Fruit fly (Drosophila melanogaster) whole organism, embryonic: ENCODE data around the gene ssh.

Experiments used
- Asciz ChIP-seq: fragments of 200-800 bp; sonication (Bioruptor generic); optimal IDR thresholded peaks from 2 replicates; lab custom pipeline; 2017; ENCODE audit warnings: missing biosample characterization, mild to moderate bottlenecking, missing genetic modification characterization, missing genetic modification reagents
- Bdp1 ChIP-seq: fragments of 200-800 bp; sonication (Bioruptor generic); optimal IDR thresholded peaks from 3 replicates; lab custom pipeline; 2016; ENCODE audit warnings: missing biosample characterization, missing genetic modification characterization
- CG10366 ChIP-seq: fragments of 200-800 bp; sonication (Bioruptor generic); IDR thresholded peaks from 2 replicates; pipeline ENCODE4 v1.3.6; 2022; ENCODE audit warnings: missing biosample characterization, missing genetic modification characterization
- CG10543 ChIP-seq: fragments of 200-800 bp; sonication (Bioruptor generic); optimal IDR thresholded peaks from 3 replicates; lab custom pipeline; 2017; ENCODE audit warnings: missing biosample characterization, mild to moderate bottlenecking, missing genetic modification characterization, moderate library complexity
- CG10565 ChIP-seq: fragments of 200-800 bp; sonication (Bioruptor generic); optimal IDR thresholded peaks from 3 replicates; lab custom pipeline; 2016; ENCODE audit warnings: missing biosample characterization, mild to moderate bottlenecking, missing genetic modification characterization
- CG10654 ChIP-seq: fragments of 200-800 bp; sonication (Bioruptor generic); optimal IDR thresholded peaks from 2 replicates; lab custom pipeline; 2016; ENCODE audit warnings: missing biosample characterization, missing genetic modification characterization
- CG11093 ChIP-seq: fragments of 200-800 bp; sonication (Bioruptor generic); IDR thresholded peaks from 3 replicates; pipeline ENCODE4 v1.3.6; 2022; ENCODE audit warnings: missing biosample characterization, missing genetic modification characterization
- CG11456 ChIP-seq: fragments of 200-800 bp; sonication (Bioruptor generic); IDR thresholded peaks from 3 replicates; pipeline ENCODE4 v1.3.6; 2022; ENCODE audit warnings: missing biosample characterization, missing genetic modification characterization
- CG12391 ChIP-seq: fragments of 200-800 bp; sonication (Bioruptor generic); optimal IDR thresholded peaks from 3 replicates; lab custom pipeline; 2018; ENCODE audit warnings: missing biosample characterization, mild to moderate bottlenecking, missing genetic modification characterization, moderate library complexity
- CG13296 ChIP-seq: fragments of 200-800 bp; sonication (Bioruptor generic); optimal IDR thresholded peaks from 3 replicates; lab custom pipeline; 2018; ENCODE audit warnings: missing biosample characterization, mild to moderate bottlenecking, missing genetic modification characterization
- CG14965 ChIP-seq: fragments of 200-800 bp; sonication (Bioruptor generic); optimal IDR thresholded peaks from 2 replicates; lab custom pipeline; 2016; ENCODE audit warnings: missing biosample characterization, missing genetic modification characterization, borderline replicate concordance
- CG1603 ChIP-seq: fragments of 200-800 bp; sonication (Bioruptor generic); optimal IDR thresholded peaks from 2 replicates; lab custom pipeline; 2019; ENCODE audit warnings: missing biosample characterization, mild to moderate bottlenecking, missing genetic modification characterization, moderate library complexity
- CG17802 ChIP-seq: fragments of 200-800 bp; sonication (Bioruptor generic); optimal IDR thresholded peaks from 2 replicates; lab custom pipeline; 2018; ENCODE audit warnings: missing biosample characterization, mild to moderate bottlenecking, missing genetic modification characterization, moderate library complexity
- CG17912 ChIP-seq: fragments of 200-800 bp; sonication (Bioruptor generic); optimal IDR thresholded peaks from 2 replicates; lab custom pipeline; 2018; ENCODE audit warnings: missing biosample characterization, mild to moderate bottlenecking, missing genetic modification characterization
- CG18476 ChIP-seq: fragments of 200-800 bp; sonication (Bioruptor generic); optimal IDR thresholded peaks from 2 replicates; lab custom pipeline; 2016; ENCODE audit warnings: missing biosample characterization, mild to moderate bottlenecking, missing genetic modification characterization
- CG30403 ChIP-seq: fragments of 200-800 bp; sonication (Bioruptor generic); optimal IDR thresholded peaks from 3 replicates; lab custom pipeline; 2016; ENCODE audit warnings: missing biosample characterization, missing genetic modification characterization
- CG3281 ChIP-seq: fragments of 200-800 bp; sonication (Bioruptor generic); optimal IDR thresholded peaks from 3 replicates; lab custom pipeline; 2017; ENCODE audit warnings: missing biosample characterization, mild to moderate bottlenecking, missing genetic modification characterization
- CG5180 ChIP-seq: fragments of 200-800 bp; sonication (Bioruptor generic); optimal IDR thresholded peaks from 3 replicates; lab custom pipeline; 2017; ENCODE audit warnings: missing biosample characterization, missing genetic modification characterization, mild to moderate bottlenecking, moderate library complexity, missing genetic modification reagents
- CG7745 ChIP-seq: fragments of 200-800 bp; sonication (Bioruptor generic); optimal IDR thresholded peaks from 2 replicates; lab custom pipeline; 2018; ENCODE audit warnings: missing biosample characterization, mild to moderate bottlenecking, missing genetic modification characterization, moderate library complexity
- CG7963 ChIP-seq: fragments of 200-800 bp; sonication (Bioruptor generic); IDR thresholded peaks from 3 replicates; pipeline ENCODE4 v1.3.6; 2022; ENCODE audit warnings: missing biosample characterization, missing genetic modification characterization; ENCODE audit not compliant: partially characterized antibody
- CG8281 ChIP-seq: fragments of 200-800 bp; sonication (Bioruptor generic); optimal IDR thresholded peaks from 2 replicates; lab custom pipeline; 2018; ENCODE audit warnings: missing biosample characterization, mild to moderate bottlenecking, missing genetic modification characterization, moderate library complexity
- CTCF ChIP-seq: fragments of 200-800 bp; sonication (Bioruptor generic); optimal IDR thresholded peaks from 2 replicates; lab custom pipeline; 2017; ENCODE audit warnings: missing biosample characterization, mild to moderate bottlenecking, missing genetic modification characterization, moderate library complexity
- Chrac-16 ChIP-seq: fragments of 200-800 bp; sonication (Bioruptor generic); optimal IDR thresholded peaks from 3 replicates; lab custom pipeline; 2016; ENCODE audit warnings: missing biosample characterization, missing genetic modification characterization
- Dip3 ChIP-seq: fragments of 200-800 bp; sonication (Bioruptor generic); optimal IDR thresholded peaks from 3 replicates; lab custom pipeline; 2016; ENCODE audit warnings: missing biosample characterization, missing genetic modification characterization
- Dref ChIP-seq: fragments of 200-800 bp; sonication (Bioruptor generic); IDR thresholded peaks from 2 replicates; pipeline ENCODE4 v1.3.6; 2022; ENCODE audit warnings: missing biosample characterization, missing genetic modification characterization
- Ets65A ChIP-seq: fragments of 200-800 bp; sonication (Bioruptor generic); peaks from one replicate; lab custom pipeline; 2016; ENCODE audit warnings: missing biosample characterization, missing genetic modification characterization
- Ets97D ChIP-seq: fragments of 200-800 bp; sonication (Bioruptor generic); optimal IDR thresholded peaks from 3 replicates; lab custom pipeline; 2016; ENCODE audit warnings: missing biosample characterization, missing genetic modification characterization
- Lpt ChIP-seq: fragments of >200 bp; optimal IDR thresholded peaks from 2 replicates; lab custom pipeline; 2018; ENCODE audit warnings: missing biosample characterization, missing genetic modification characterization
- Mad ChIP-seq: fragments of 200-800 bp; sonication (Bioruptor generic); optimal IDR thresholded peaks from 2 replicates; lab custom pipeline; 2016; ENCODE audit warnings: missing biosample characterization, missing genetic modification characterization
- Pdp1 ChIP-seq, 2 experiments: fragments of 200-800 bp; sonication (Bioruptor generic); optimal IDR thresholded peaks; 3 replicates each; lab custom pipeline; 2016; ENCODE audit warnings: missing biosample characterization in 2 of 2, missing genetic modification characterization in 2 of 2, mild to moderate bottlenecking in 1 of 2, moderate library complexity in 1 of 2
- Ravus ChIP-seq: fragments of 200-800 bp; sonication (Bioruptor generic); IDR thresholded peaks from 2 replicates; pipeline ENCODE4 v1.3.6; 2022; ENCODE audit warnings: missing biosample characterization, missing genetic modification characterization
- abd-A ChIP-seq: fragments of 200-800 bp; sonication (Bioruptor generic); optimal IDR thresholded peaks from 3 replicates; lab custom pipeline; 2019; ENCODE audit warnings: missing biosample characterization, mild to moderate bottlenecking, missing genetic modification characterization, moderate library complexity
- ato ChIP-seq: fragments of 200-800 bp; sonication (Bioruptor generic); IDR thresholded peaks from 2 replicates; pipeline ENCODE4 v1.3.6; 2022; ENCODE audit warnings: missing biosample characterization, missing genetic modification characterization; ENCODE audit not compliant: partially characterized antibody
- cato ChIP-seq: fragments of 200-800 bp; sonication (Bioruptor generic); optimal IDR thresholded peaks from 2 replicates; lab custom pipeline; 2016; ENCODE audit warnings: missing biosample characterization, missing genetic modification characterization, borderline replicate concordance
- chinmo ChIP-seq: fragments of 200-800 bp; sonication (Bioruptor generic); IDR thresholded peaks from 4 replicates; pipeline ENCODE4 v1.3.6; 2022; ENCODE audit warnings: missing biosample characterization, missing genetic modification characterization; ENCODE audit not compliant: partially characterized antibody
- dysf ChIP-seq: fragments of 200-800 bp; sonication (Bioruptor generic); IDR thresholded peaks from 3 replicates; pipeline ENCODE4 v1.3.6; 2022; ENCODE audit warnings: missing biosample characterization, missing genetic modification characterization
- eyg ChIP-seq: fragments of 200-800 bp; sonication (Bioruptor generic); optimal IDR thresholded peaks from 3 replicates; lab custom pipeline; 2016; ENCODE audit warnings: missing biosample characterization, missing genetic modification characterization
- gsb ChIP-seq: fragments of 200-800 bp; sonication (Bioruptor generic); IDR thresholded peaks from 2 replicates; pipeline ENCODE4 v1.3.6; 2022; ENCODE audit warnings: missing biosample characterization, missing genetic modification characterization
- gsb-n ChIP-seq: fragments of 200-800 bp; sonication (Bioruptor generic); optimal IDR thresholded peaks from 3 replicates; lab custom pipeline; 2018; ENCODE audit warnings: missing biosample characterization, mild to moderate bottlenecking, missing genetic modification characterization
- her ChIP-seq: fragments of 200-800 bp; sonication (Bioruptor generic); optimal IDR thresholded peaks from 2 replicates; lab custom pipeline; 2016; ENCODE audit warnings: missing biosample characterization, missing genetic modification characterization
- klu ChIP-seq: fragments of 200-800 bp; sonication (Bioruptor generic); IDR thresholded peaks from 2 replicates; pipeline ENCODE4 v1.3.6; 2022; ENCODE audit warnings: missing biosample characterization, missing genetic modification characterization
- maf-S ChIP-seq: fragments of 200-800 bp; sonication (Bioruptor generic); optimal IDR thresholded peaks from 2 replicates; lab custom pipeline; 2016; ENCODE audit warnings: missing biosample characterization, missing genetic modification characterization
- onecut ChIP-seq: fragments of 200-800 bp; sonication (Bioruptor generic); IDR thresholded peaks from 2 replicates; pipeline ENCODE4 v1.3.6; 2022; ENCODE audit warnings: missing biosample characterization, missing genetic modification characterization
- seq ChIP-seq: fragments of 200-800 bp; sonication (Bioruptor generic); IDR thresholded peaks from 2 replicates; pipeline ENCODE4 v1.3.6; 2022; ENCODE audit warnings: missing biosample characterization, missing genetic modification characterization
- sim ChIP-seq: fragments of 200-800 bp; sonication (Bioruptor generic); IDR thresholded peaks from 2 replicates; pipeline ENCODE4 v1.3.6; 2022; ENCODE audit warnings: missing biosample characterization, missing genetic modification characterization
- slou ChIP-seq: fragments of 200-800 bp; sonication (Bioruptor generic); optimal IDR thresholded peaks from 3 replicates; lab custom pipeline; 2016; ENCODE audit warnings: missing biosample characterization, missing genetic modification characterization
- sna ChIP-seq: fragments of 200-800 bp; sonication (Bioruptor generic); IDR thresholded peaks from 2 replicates; pipeline ENCODE4 v1.3.6; 2022; ENCODE audit warnings: missing biosample characterization, missing genetic modification characterization; ENCODE audit not compliant: partially characterized antibody
- sqz ChIP-seq: fragments of 200-800 bp; sonication (Bioruptor generic); optimal IDR thresholded peaks from 3 replicates; lab custom pipeline; 2018; ENCODE audit warnings: missing biosample characterization, mild to moderate bottlenecking, missing genetic modification characterization
- wek ChIP-seq: fragments of 200-800 bp; sonication (Bioruptor generic); optimal IDR thresholded peaks from 3 replicates; lab custom pipeline; 2018; ENCODE audit warnings: missing biosample characterization, mild to moderate bottlenecking, missing genetic modification characterization, moderate library complexity
- zen ChIP-seq: fragments of 200-800 bp; sonication (Bioruptor generic); optimal IDR thresholded peaks from 3 replicates; lab custom pipeline; 2018; ENCODE audit warnings: missing biosample characterization, mild to moderate bottlenecking, missing genetic modification characterization, moderate library complexity

Gene ssh

dm6 chr3R:24890217-24890616 is 54.5 kb downstream of the ssh start:
- TF ChIP-seq klu (GFP tag; lab: Robert Waterston, UW) (no peak), CG11093 (no peak), eyg (GFP tag; lab: Kevin White, UChicago) (no peak), Dip3 (GFP tag; lab: Kevin White, UChicago) (no peak), her (no peak), CG5180 (GFP tag; lab: Kevin White, UChicago) (no peak), ato (GFP tag; lab: Robert Waterston, UW) (no peak), Ets97D (no peak), CG12391 (no peak), CG11456 (GFP tag; lab: Robert Waterston, UW) (no peak), Chrac-16 (GFP tag; lab: Kevin White, UChicago) (no peak)
- TF ChIP-seq, all 482 proteins: peak for 0

dm6 chr3R:24889303-24889892 is 55.4 kb downstream of the ssh start:
- TF ChIP-seq Asciz (GFP tag; lab: Kevin White, UChicago) (no peak), dysf (GFP tag; lab: Robert Waterston, UW) (no peak), Dref (no peak), CG30403 (no peak), CG1603 (tag; lab: Kevin White, UChicago) (no peak), sna (GFP tag; lab: Robert Waterston, UW) (no peak), CG13296 (no peak), Lpt (GFP tag; lab: Kevin White, UChicago) (no peak), Bdp1 (GFP tag; lab: Kevin White, UChicago) (no peak), cato (GFP tag; lab: Kevin White, UChicago) (no peak), CG17912 (GFP tag; lab: Kevin White, UChicago) (no peak), CG10366 (GFP tag; lab: Robert Waterston, UW) (no peak), wek (GFP tag; lab: Kevin White, UChicago) (no peak), zen (tag; lab: Kevin White, UChicago) (no peak), Mad (GFP tag; lab: Kevin White, UChicago) (no peak), CG10654 (GFP tag; lab: Kevin White, UChicago) (no peak), sqz (GFP tag; lab: Kevin White, UChicago) (peak; percentile 35), ato (GFP tag; lab: Robert Waterston, UW) (no peak), seq (GFP tag; lab: Robert Waterston, UW) (no peak), CG7745 (tag; lab: Kevin White, UChicago) (no peak), gsb-n (no peak), CG17802 (tag; lab: Kevin White, UChicago) (no peak), abd-A (peak; percentile 30), CG8281 (peak; percentile 49), slou (GFP tag; lab: Kevin White, UChicago) (no peak), gsb (GFP tag; lab: Robert Waterston, UW) (no peak), sim (GFP tag; lab: Robert Waterston, UW) (no peak), Ravus (GFP tag; lab: Robert Waterston, UW) (no peak), maf-S (GFP tag; lab: Kevin White, UChicago) (no peak), CG18476 (GFP tag; lab: Kevin White, UChicago) (no peak), CG14965 (no peak), chinmo (GFP tag; lab: Robert Waterston, UW) (0 out of 4 replicates have a peak, but pooled peaks have one; percentile 70), CG7963 (GFP tag; lab: Robert Waterston, UW) (no peak), CTCF (no peak), CG10543 (GFP tag; lab: Kevin White, UChicago) (peak; percentile 17), Pdp1 (GFP tag; optimal IDR thresholded peaks at IDR 0.05; lab: Kevin White, UChicago) (peak in 1 of 2 experiments; percentile 20), Ets65A (GFP tag; lab: Kevin White, UChicago) (peak; percentile 39), CG10565 (GFP tag; lab: Kevin White, UChicago) (no peak), onecut (GFP tag; lab: Robert Waterston, UW) (no peak), CG3281 (GFP tag; lab: Kevin White, UChicago) (no peak)
